Worm (Caenorhabditis elegans): ENCODE results near the gene vha-13.

The vha-13 gene

DNA sequence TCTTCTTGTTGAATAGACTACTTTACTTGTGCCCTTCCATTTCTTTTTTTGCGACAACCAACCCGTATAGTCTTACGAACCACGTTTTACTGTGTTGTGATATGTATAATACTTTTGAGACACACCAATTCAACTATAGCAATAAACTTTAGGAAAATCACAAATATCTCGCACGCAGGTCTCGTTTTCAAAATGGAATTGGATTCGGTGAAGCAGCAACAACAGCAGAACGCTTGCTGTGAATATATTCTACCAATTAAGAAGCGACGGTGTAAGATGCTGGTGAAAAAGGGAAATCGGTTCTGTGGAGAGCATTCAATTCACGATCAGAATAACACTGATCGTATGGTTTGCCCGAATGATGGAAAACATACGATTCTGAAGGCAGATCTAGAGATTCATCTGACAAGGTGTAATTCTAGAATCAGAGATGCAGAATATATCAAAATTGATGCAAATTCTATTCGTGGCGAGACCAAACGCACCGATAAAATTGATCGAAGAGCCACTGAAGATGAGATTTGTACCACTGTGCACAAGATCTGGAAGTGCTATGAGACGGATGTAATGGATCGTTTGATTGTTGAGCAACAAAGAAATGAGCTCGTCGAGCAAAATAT lies 2.9 kb downstream of the vha-13 start, which contains the start of gene Y49A3A.3:
Gene Y49A3A.3 (plus strand): TSS at position 153 of the 620 bp plus-strand sequence.
- TF ChIP-seq ama-1 (optimal IDR thresholded peaks at IDR 0.05) (peak; percentile 52), pax-1 (tag; optimal IDR thresholded peaks at IDR 0.05) (no peak)

DNA sequence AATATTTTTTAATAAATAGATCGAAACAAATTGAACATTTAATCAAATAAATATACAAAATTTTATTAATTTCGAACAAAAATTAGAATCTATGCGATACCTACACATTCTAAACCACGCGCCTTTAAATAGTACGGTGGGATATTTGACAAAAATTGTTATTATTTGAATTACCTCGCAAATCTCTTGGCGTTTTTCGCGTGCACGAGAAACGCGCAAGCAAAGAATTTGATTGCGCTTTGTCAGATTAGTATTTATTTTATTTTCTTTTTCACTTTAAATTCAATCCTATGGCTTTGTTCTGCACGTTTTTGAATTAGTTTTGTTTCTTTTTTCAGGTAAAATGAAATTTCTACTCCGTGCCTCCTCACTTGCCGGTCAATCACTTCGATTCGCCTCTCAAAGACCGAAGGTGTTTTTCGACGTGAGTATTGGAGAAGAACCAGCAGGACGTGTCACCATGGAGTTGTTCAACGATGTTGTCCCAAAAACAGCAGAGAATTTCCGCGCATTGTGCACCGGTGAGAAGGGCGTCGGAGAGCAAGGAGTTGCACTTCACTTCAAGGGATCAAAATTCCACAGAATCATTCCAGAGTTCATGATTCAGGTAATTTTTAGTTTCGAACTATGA lies 4.3 kb downstream of the vha-13 start, which contains the start of gene cyn-1:
Gene cyn-1 (plus strand): TSS at position 339 of the 631 bp plus-strand sequence.
- TF ChIP-seq hlh-15 (tag; optimal IDR thresholded peaks at IDR 0.05), result no peak
- peak; percentile 33 for TF ChIP-seq ceh-18 (tag; optimal IDR thresholded peaks at IDR 0.05)
- TF ChIP-seq ceh-48 (tag; optimal IDR thresholded peaks at IDR 0.05), result peak; percentile 28
- TF ChIP-seq sox-2 (GFP tag; IDR thresholded peaks at IDR 0.05), result no peak
- TF ChIP-seq F13H6.1 (tag; optimal IDR thresholded peaks at IDR 0.05), result no peak
- TF ChIP-seq tbx-7 (tag; optimal IDR thresholded peaks at IDR 0.05), result no peak
- TF ChIP-seq tbx-2 (tag; optimal IDR thresholded peaks at IDR 0.05), result peak; percentile 25
- TF ChIP-seq ceh-31 (tag; optimal IDR thresholded peaks at IDR 0.05), result peak; percentile 52
- TF ChIP-seq dve-1 (tag; optimal IDR thresholded peaks at IDR 0.05), result peak; percentile 10
- peak; percentile 81 for TF ChIP-seq nfya-1 (tag; optimal IDR thresholded peaks at IDR 0.05)
- peak; percentile 51 for TF ChIP-seq unc-42 (tag; optimal IDR thresholded peaks at IDR 0.05)
- TF ChIP-seq ceh-34 (tag; optimal IDR thresholded peaks at IDR 0.05), result peak; percentile 35

DNA sequence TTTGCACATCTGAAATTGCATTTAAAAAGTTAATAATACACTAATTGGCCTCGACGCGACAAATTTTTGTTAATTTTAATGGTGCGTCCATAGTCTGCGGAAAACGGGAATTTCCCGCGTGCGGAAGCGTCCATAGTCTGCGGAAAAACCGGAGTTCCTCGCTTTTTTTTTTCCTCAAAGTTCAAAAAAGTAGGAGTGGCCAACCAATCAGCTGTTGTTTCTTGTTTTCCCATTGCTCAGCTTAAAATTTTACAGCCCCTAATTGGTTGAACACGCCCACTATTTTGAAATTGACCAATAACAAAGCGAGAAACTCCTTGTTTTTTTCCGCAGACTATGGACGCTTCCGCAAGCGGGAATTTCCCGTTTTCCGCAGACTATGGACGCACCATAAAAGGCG lies 5.8 kb downstream of the vha-13 start:
- TF ChIP-seq nfya-1 (tag; optimal IDR thresholded peaks at IDR 0.05), result peak; percentile 65

DNA sequence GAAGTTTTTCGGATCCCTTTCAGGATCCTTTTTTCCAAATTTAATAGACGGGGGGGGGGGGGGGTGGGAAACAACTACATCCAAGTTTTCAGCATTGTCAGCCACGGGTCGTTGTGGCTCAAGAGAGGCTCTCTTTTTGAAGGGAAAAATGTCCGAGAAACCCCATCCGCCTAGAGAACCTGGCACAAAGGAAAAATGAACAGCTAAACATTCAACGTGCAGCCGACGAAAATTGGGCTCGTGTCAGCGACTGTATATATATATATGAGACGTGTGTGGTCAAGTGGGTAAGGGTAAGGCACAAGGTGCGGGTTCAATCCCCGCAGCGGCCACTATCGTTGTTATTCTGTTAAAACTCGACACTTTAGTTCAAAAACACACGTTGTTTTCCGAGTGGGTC lies 7.1 kb downstream of the vha-13 start, which contains the start of gene Y49A3A.4:
Gene Y49A3A.4 (minus strand): TSS at position 314 of the 400 bp plus-strand sequence.
- TF ChIP-seq ceh-14 (tag; optimal IDR thresholded peaks at IDR 0.05) (no peak), K02D7.2 (tag; optimal IDR thresholded peaks at IDR 0.05) (no peak), ceh-30 (tag; optimal IDR thresholded peaks at IDR 0.05) (no peak), eyg-1 (tag; optimal IDR thresholded peaks at IDR 0.05) (no peak), dmd-4 (tag; optimal IDR thresholded peaks at IDR 0.05; ENCODE audit: borderline replicate concordance) (no peak)

DNA sequence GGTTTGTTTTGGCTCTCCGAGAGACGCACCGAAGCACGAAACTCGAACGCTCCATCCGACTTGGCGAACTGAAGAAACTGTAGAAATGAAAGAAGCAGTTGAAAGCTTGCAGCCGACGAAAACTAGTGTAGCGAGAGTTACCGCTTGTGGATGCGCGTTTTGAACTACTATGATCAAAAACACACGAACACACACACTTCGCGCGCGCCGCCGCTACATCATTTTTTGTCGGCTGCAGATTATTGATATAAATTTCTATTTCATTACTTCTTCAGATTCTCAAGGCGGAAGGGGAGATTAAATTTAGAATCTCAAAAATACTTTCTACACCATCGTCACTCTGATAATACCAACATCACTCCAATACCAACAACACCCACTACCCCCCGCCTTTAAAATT lies 10.5 kb downstream of the vha-13 start:
- TF ChIP-seq tbx-7 (tag; optimal IDR thresholded peaks at IDR 0.05) (no peak), ceh-30 (tag; optimal IDR thresholded peaks at IDR 0.05) (no peak), elt-4 (tag; optimal IDR thresholded peaks at IDR 0.05) (no peak), K09A11.1 (tag; optimal IDR thresholded peaks at IDR 0.05; ENCODE audit: insufficient read depth) (no peak), fax-1 (tag; optimal IDR thresholded peaks at IDR 0.05) (no peak), ceh-45 (GFP tag; IDR thresholded peaks at IDR 0.05) (no peak), hlh-13 (GFP tag; optimal IDR thresholded peaks at IDR 0.05) (no peak)

DNA sequence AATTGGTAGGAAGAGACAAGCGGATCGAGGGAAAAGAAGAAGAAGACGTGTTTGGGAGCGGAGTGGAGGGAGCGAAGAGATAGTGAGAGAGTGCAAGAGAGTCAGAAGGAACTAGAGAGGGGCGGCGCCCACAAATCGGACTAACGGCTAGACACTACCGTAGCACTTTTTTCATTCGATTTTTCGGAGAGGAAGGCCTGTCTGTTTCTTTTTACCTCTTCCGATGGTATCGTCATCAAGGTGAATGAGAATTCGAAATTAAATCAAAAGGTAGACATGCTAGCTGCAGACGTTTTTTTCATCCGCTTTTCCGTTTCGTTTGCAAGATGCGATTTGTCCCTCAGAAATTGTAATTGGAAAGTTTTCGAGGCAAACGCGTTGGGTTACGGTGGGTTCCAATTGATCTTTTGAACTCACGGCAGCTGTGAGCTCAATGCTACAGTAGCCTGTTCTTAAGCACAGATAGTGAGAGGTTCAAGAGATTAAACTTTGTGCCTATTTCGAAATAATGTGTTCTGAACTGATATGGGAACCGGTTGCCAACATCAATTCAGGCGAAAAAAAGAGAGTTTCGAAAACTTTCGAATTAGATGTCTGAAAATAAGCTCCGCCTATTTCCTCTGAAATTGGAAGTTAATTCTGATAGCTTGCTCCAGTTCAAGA lies 13.2 kb downstream of the vha-13 start:
- TF ChIP-seq nhr-11 (tag; optimal IDR thresholded peaks at IDR 0.05) (no peak), nfya-1 (tag; optimal IDR thresholded peaks at IDR 0.05) (peak; percentile 13)

DNA sequence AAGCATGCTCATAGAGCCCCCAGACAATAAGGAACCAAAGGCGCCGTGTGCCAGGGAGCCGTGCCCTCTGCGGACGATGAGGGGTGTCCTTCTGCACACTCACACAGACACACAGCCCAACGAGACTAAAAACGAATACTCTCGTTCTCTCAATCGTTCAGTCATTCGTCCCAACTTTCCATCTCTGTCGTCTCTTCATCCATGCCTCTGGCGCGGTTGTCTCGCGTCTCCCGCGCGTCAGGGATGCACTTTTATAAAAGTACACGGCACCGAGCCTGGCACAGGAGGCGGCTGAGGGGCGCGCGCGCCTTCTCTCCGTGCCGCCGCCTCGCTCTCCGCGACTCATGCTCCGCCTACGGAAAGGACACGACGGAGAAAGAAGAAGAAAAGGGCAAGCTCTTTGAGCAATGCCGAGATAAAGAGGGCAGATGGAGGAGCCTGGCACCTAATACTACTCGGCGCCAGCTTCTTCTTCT lies 15.0 kb downstream of the vha-13 start:
- TF ChIP-seq Y22D7AL.16 (tag; optimal IDR thresholded peaks at IDR 0.05) (no peak), C08G9.2 (tag; optimal IDR thresholded peaks at IDR 0.05) (peak; percentile 42), pqm-1 (tag; optimal IDR thresholded peaks at IDR 0.05) (no peak), gmeb-2 (tag; optimal IDR thresholded peaks at IDR 0.05) (no peak), mec-3 (tag; optimal IDR thresholded peaks at IDR 0.05; ENCODE audit: borderline replicate concordance) (peak; percentile 55), ref-2 (tag; optimal IDR thresholded peaks at IDR 0.05) (peak; percentile 15), sdc-2 (tag; optimal IDR thresholded peaks at IDR 0.05) (peak; percentile 2), dmd-4 (tag; optimal IDR thresholded peaks at IDR 0.05; ENCODE audit: borderline replicate concordance) (peak; percentile 1), ceh-2 (tag; optimal IDR thresholded peaks at IDR 0.05) (no peak), fkh-6 (tag; optimal IDR thresholded peaks at IDR 0.05) (no peak), pros-1 (tag; optimal IDR thresholded peaks at IDR 0.05) (no peak), lin-11 (tag; optimal IDR thresholded peaks at IDR 0.05) (no peak)
